Fruit fly (Drosophila melanogaster) whole organism, embryonic: ENCODE data around the gene MtnB.

Experiments
- Atf6 ChIP-seq: fragments of 200-800 bp; sonication (Bioruptor generic); IDR thresholded peaks from 2 replicates; pipeline ENCODE4 v1.3.6; 2022; ENCODE audit warnings: missing biosample characterization, missing genetic modification characterization
- CG12299 ChIP-seq: fragments of 200-800 bp; sonication (Bioruptor generic); optimal IDR thresholded peaks from 2 replicates; lab custom pipeline; 2018; ENCODE audit warnings: missing biosample characterization, mild to moderate bottlenecking, missing genetic modification characterization
- CG14710 ChIP-seq: fragments of 200-800 bp; sonication (Bioruptor generic); optimal IDR thresholded peaks from 3 replicates; lab custom pipeline; 2019; ENCODE audit warnings: missing biosample characterization, mild to moderate bottlenecking, missing genetic modification characterization, moderate library complexity
- CG14965 ChIP-seq: fragments of 200-800 bp; sonication (Bioruptor generic); optimal IDR thresholded peaks from 2 replicates; lab custom pipeline; 2016; ENCODE audit warnings: missing biosample characterization, missing genetic modification characterization, borderline replicate concordance
- CG1602 ChIP-seq: fragments of 200-800 bp; sonication (Bioruptor generic); optimal IDR thresholded peaks from 3 replicates; lab custom pipeline; 2016; ENCODE audit warnings: missing biosample characterization, missing genetic modification characterization
- CG16813 ChIP-seq: fragments of 200-800 bp; sonication (Bioruptor generic); IDR thresholded peaks from 3 replicates; pipeline ENCODE4 v1.3.6; 2022; ENCODE audit warnings: missing biosample characterization, missing genetic modification characterization; ENCODE audit not compliant: partially characterized antibody
- CG17361 ChIP-seq: fragments of 200-800 bp; sonication (Bioruptor generic); IDR thresholded peaks from 3 replicates; pipeline ENCODE4 v1.3.6; 2022; ENCODE audit warnings: missing biosample characterization, missing genetic modification characterization
- CG18476 ChIP-seq: fragments of 200-800 bp; sonication (Bioruptor generic); optimal IDR thresholded peaks from 2 replicates; lab custom pipeline; 2016; ENCODE audit warnings: missing biosample characterization, mild to moderate bottlenecking, missing genetic modification characterization
- CG30403 ChIP-seq: fragments of 200-800 bp; sonication (Bioruptor generic); optimal IDR thresholded peaks from 3 replicates; lab custom pipeline; 2016; ENCODE audit warnings: missing biosample characterization, missing genetic modification characterization
- CG31365 ChIP-seq: fragments of 200-800 bp; sonication (Bioruptor generic); optimal IDR thresholded peaks from 2 replicates; lab custom pipeline; 2018; ENCODE audit warnings: missing biosample characterization, mild to moderate bottlenecking, missing genetic modification characterization
- CG34224 ChIP-seq: fragments of 200-800 bp; sonication (Bioruptor generic); IDR thresholded peaks from 3 replicates; pipeline ENCODE4 v1.3.6; 2022; ENCODE audit warnings: missing biosample characterization, missing genetic modification characterization; ENCODE audit not compliant: partially characterized antibody
- CG34422 ChIP-seq: fragments of 200-800 bp; sonication (Bioruptor generic); IDR thresholded peaks from 3 replicates; pipeline ENCODE4 v1.3.6; 2022; ENCODE audit warnings: missing biosample characterization, missing genetic modification characterization
- CG4328 ChIP-seq: fragments of 200-800 bp; sonication (Bioruptor generic); optimal IDR thresholded peaks from 3 replicates; lab custom pipeline; 2017; ENCODE audit warnings: missing biosample characterization, missing genetic modification reagents, missing genetic modification characterization
- CG6765 ChIP-seq: fragments of 200-800 bp; sonication (Bioruptor generic); optimal IDR thresholded peaks from 3 replicates; lab custom pipeline; 2017; ENCODE audit warnings: missing biosample characterization, mild to moderate bottlenecking, missing genetic modification characterization
- Dad ChIP-seq: fragments of 200-800 bp; sonication (Bioruptor generic); optimal IDR thresholded peaks from 3 replicates; lab custom pipeline; 2016; ENCODE audit warnings: missing biosample characterization, missing genetic modification characterization
- Dll ChIP-seq: fragments of 200-800 bp; sonication (Bioruptor generic); IDR thresholded peaks from 4 replicates; pipeline ENCODE4 v1.3.6; 2022; ENCODE audit warnings: missing biosample characterization, missing genetic modification characterization; ENCODE audit not compliant: partially characterized antibody
- Gsc ChIP-seq: fragments of 200-800 bp; sonication (Bioruptor generic); IDR thresholded peaks from 2 replicates; pipeline ENCODE4 v1.3.6; 2022; ENCODE audit warnings: missing biosample characterization, missing genetic modification characterization
- Hey ChIP-seq: fragments of 200-800 bp; sonication (Bioruptor generic); optimal IDR thresholded peaks from 3 replicates; lab custom pipeline; 2018; ENCODE audit warnings: missing biosample characterization, mild to moderate bottlenecking, missing genetic modification characterization
- Hmr ChIP-seq: fragments of 200-800 bp; sonication (Bioruptor generic); optimal IDR thresholded peaks from 3 replicates; lab custom pipeline; 2017; ENCODE audit warnings: mild to moderate bottlenecking, missing biosample characterization, missing genetic modification reagents, missing genetic modification characterization
- Jarid2 ChIP-seq: fragments of 200-800 bp; sonication (Bioruptor generic); optimal IDR thresholded peaks from 3 replicates; lab custom pipeline; 2017; ENCODE audit warnings: mild to moderate bottlenecking, missing biosample characterization, missing genetic modification reagents, missing genetic modification characterization
- Lim3 ChIP-seq: fragments of 200-800 bp; sonication (Bioruptor generic); IDR thresholded peaks from 2 replicates; pipeline ENCODE4 v1.3.6; 2022; ENCODE audit warnings: missing biosample characterization, missing genetic modification characterization
- Neu2 ChIP-seq: fragments of 200-800 bp; sonication (Bioruptor generic); optimal IDR thresholded peaks from 3 replicates; lab custom pipeline; 2016; ENCODE audit warnings: missing biosample characterization, missing genetic modification characterization, borderline replicate concordance
- Sox102F ChIP-seq: fragments of 200-800 bp; sonication (Bioruptor generic); optimal IDR thresholded peaks from 2 replicates; lab custom pipeline; 2018; ENCODE audit warnings: missing biosample characterization, mild to moderate bottlenecking, missing genetic modification characterization, moderate library complexity
- Spps ChIP-seq: fragments of 200-800 bp; sonication (Bioruptor generic); optimal IDR thresholded peaks from 2 replicates; lab custom pipeline; 2018; ENCODE audit warnings: missing biosample characterization, mild to moderate bottlenecking, missing genetic modification characterization
- YL-1 ChIP-seq: fragments of 200-800 bp; sonication (Bioruptor generic); optimal IDR thresholded peaks from 3 replicates; lab custom pipeline; 2017; ENCODE audit warnings: missing biosample characterization, mild to moderate bottlenecking, missing genetic modification characterization
- ap ChIP-seq: fragments of 200-800 bp; sonication (Bioruptor generic); IDR thresholded peaks from 2 replicates; pipeline ENCODE4 v1.3.6; 2022; ENCODE audit warnings: missing biosample characterization, missing genetic modification characterization
- bbx ChIP-seq: fragments of 200-800 bp; sonication (Bioruptor generic); IDR thresholded peaks from 2 replicates; pipeline ENCODE4 v1.3.6; 2022; ENCODE audit warnings: missing biosample characterization, missing genetic modification characterization; ENCODE audit not compliant: partially characterized antibody
- ci ChIP-seq: fragments of 200-800 bp; sonication (Bioruptor generic); IDR thresholded peaks from 3 replicates; pipeline ENCODE4 v1.3.6; 2022; ENCODE audit warnings: missing biosample characterization, missing genetic modification characterization
- dimm ChIP-seq: fragments of 200-800 bp; sonication (Bioruptor generic); IDR thresholded peaks from 2 replicates; pipeline ENCODE4 v1.3.6; 2022; ENCODE audit warnings: missing biosample characterization, missing genetic modification characterization
- eve ChIP-seq, 2 experiments: fragments of >200 bp; optimal IDR thresholded peaks; 2 replicates each; lab custom pipeline; 2017; ENCODE audit warnings: missing biosample characterization in 2 of 2, missing genetic modification characterization in 2 of 2
- gsb-n ChIP-seq: fragments of 200-800 bp; sonication (Bioruptor generic); optimal IDR thresholded peaks from 3 replicates; lab custom pipeline; 2018; ENCODE audit warnings: missing biosample characterization, mild to moderate bottlenecking, missing genetic modification characterization
- hb ChIP-seq: fragments of 200-800 bp; sonication (Bioruptor generic); IDR thresholded peaks from 3 replicates; pipeline ENCODE4 v1.3.6; 2022; ENCODE audit warnings: missing biosample characterization, missing genetic modification characterization; ENCODE audit not compliant: partially characterized antibody
- insv ChIP-seq, 2 experiments: fragments of 200-800 bp; sonication (Bioruptor generic); optimal IDR thresholded peaks; 3 replicates each; lab custom pipeline; 2016 to 2018; ENCODE audit warnings: missing biosample characterization in 2 of 2, missing genetic modification characterization in 2 of 2
- kah ChIP-seq: fragments of 200-800 bp; sonication (Bioruptor generic); optimal IDR thresholded peaks from 2 replicates; lab custom pipeline; 2018; ENCODE audit warnings: missing biosample characterization, mild to moderate bottlenecking, missing genetic modification characterization
- kay ChIP-seq: fragments of 200-800 bp; sonication (Bioruptor generic); optimal IDR thresholded peaks from 2 replicates; lab custom pipeline; 2016; ENCODE audit warnings: missing biosample characterization, missing genetic modification characterization
- ken ChIP-seq: fragments of 200-800 bp; sonication (Bioruptor generic); IDR thresholded peaks from 3 replicates; pipeline ENCODE4 v1.3.6; 2022; ENCODE audit warnings: missing biosample characterization, missing genetic modification characterization
- klu ChIP-seq: fragments of 200-800 bp; sonication (Bioruptor generic); IDR thresholded peaks from 2 replicates; pipeline ENCODE4 v1.3.6; 2022; ENCODE audit warnings: missing biosample characterization, missing genetic modification characterization
- nerfin-2 ChIP-seq: fragments of 200-800 bp; sonication (Bioruptor generic); IDR thresholded peaks from 2 replicates; pipeline ENCODE4 v1.3.6; 2022; ENCODE audit warnings: missing biosample characterization, missing genetic modification characterization; ENCODE audit not compliant: partially characterized antibody
- nmo ChIP-seq: fragments of 200-800 bp; sonication (Bioruptor generic); optimal IDR thresholded peaks from 2 replicates; lab custom pipeline; 2018; ENCODE audit warnings: missing biosample characterization, mild to moderate bottlenecking, missing genetic modification characterization, moderate library complexity
- peb ChIP-seq: fragments of 200-800 bp; sonication (Bioruptor generic); IDR thresholded peaks from 2 replicates; pipeline ENCODE4 v1.3.6; 2022; ENCODE audit warnings: missing biosample characterization, missing genetic modification characterization
- salm ChIP-seq: fragments of 200-800 bp; sonication (Bioruptor generic); optimal IDR thresholded peaks from 2 replicates; lab custom pipeline; 2018; ENCODE audit warnings: missing biosample characterization, mild to moderate bottlenecking, missing genetic modification characterization
- sc ChIP-seq, 3 experiments: fragments of >200 bp in 2 of 3; fragments of 200-800 bp in 1 of 3; sonication (Bioruptor generic) in 1 of 3; optimal IDR thresholded peaks; 2 replicates in 2 of 3; 3 replicates in 1 of 3; lab custom pipeline; 2017; ENCODE audit warnings: mild to moderate bottlenecking in 1 of 3, missing biosample characterization in 1 of 3, missing genetic modification characterization in 1 of 3, missing genetic modification reagents in 1 of 3
- tgo ChIP-seq: fragments of 200-800 bp; sonication (Bioruptor generic); IDR thresholded peaks from 3 replicates; pipeline ENCODE4 v1.3.6; 2022; ENCODE audit warnings: missing biosample characterization, missing genetic modification characterization
- tna ChIP-seq: fragments of 200-800 bp; sonication (Bioruptor generic); IDR thresholded peaks from 2 replicates; pipeline ENCODE4 v1.3.6; 2022; ENCODE audit warnings: missing biosample characterization, missing genetic modification characterization; ENCODE audit not compliant: partially characterized antibody
- vnd ChIP-seq: fragments of 200-800 bp; sonication (Bioruptor generic); IDR thresholded peaks from 3 replicates; pipeline ENCODE4 v1.3.6; 2022; ENCODE audit warnings: missing biosample characterization, missing genetic modification characterization; ENCODE audit not compliant: partially characterized antibody
- wek ChIP-seq: fragments of 200-800 bp; sonication (Bioruptor generic); optimal IDR thresholded peaks from 3 replicates; lab custom pipeline; 2018; ENCODE audit warnings: missing biosample characterization, mild to moderate bottlenecking, missing genetic modification characterization, moderate library complexity
- zfh1 ChIP-seq: fragments of 200-800 bp; sonication (Bioruptor generic); IDR thresholded peaks from 3 replicates; pipeline ENCODE4 v1.3.6; 2022; ENCODE audit warnings: missing biosample characterization, missing genetic modification characterization

The MtnB gene

DNA sequence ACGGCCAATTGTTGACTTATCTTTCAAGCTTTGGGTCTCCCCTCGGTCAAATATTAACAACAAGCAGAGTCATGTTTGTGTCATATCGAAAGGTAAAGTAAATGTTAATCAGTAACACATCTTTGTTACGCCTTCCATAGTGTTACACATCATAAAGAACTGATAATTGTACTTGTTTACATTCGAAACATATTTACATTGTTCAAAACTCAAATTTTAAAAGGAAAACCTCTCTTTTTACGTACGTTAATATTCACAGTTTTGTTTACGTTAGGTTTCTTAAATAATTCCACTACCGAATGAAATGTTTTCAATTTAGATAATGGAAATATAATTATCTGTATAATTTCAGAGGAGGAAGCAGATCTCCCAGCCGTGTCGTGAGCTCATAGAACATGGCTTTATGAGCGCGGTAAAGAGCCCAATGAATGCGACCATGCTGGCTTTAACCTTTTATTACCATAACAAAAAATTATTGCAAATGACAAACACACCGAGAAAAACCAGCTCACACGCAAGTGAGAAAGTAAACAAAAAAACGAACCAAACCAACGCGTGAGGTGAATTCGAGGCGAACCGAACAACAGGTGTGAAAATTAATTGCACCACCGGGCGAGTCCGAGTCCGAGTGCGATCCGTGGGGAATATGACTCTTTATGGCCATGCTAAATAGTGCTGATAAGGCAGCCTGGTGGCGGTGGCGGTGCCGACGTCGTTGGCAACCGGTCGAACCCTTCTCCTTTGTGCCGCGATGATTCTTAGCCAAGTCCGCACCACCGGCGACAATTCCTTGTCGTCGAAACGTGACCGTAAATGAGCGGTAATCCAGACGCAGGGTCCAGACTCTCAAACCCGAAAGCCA, 39.0 kb upstream of the MtnB start (continued):
- TF ChIP-seq salm (tag; lab: Kevin White, UChicago): peak; percentile 4
- peak; percentile 20 for TF ChIP-seq kay (GFP tag; lab: Kevin White, UChicago)
- no peak; the same call in 2 of the 3 replicates for TF ChIP-seq tgo (GFP tag; lab: Robert Waterston, UW)
- TF ChIP-seq CG17361 (GFP tag; lab: Robert Waterston, UW): peak; percentile 42; the same call in 2 of the 3 replicates
- TF ChIP-seq CG1602 (GFP tag; lab: Kevin White, UChicago): peak; percentile 42
- TF ChIP-seq CG34422 (GFP tag; lab: Robert Waterston, UW): 0 out of 3 replicates have a peak, but pooled peaks have one; percentile 24
- peak; percentile 60; the same call in 2 of the 3 replicates for TF ChIP-seq zfh1 (GFP tag; lab: Robert Waterston, UW)
- TF ChIP-seq CG18476: peak; percentile 22
- peak; percentile 19 for TF ChIP-seq YL-1 (GFP tag; lab: Kevin White, UChicago)
- TF ChIP-seq CG4328 (GFP tag; lab: Kevin White, UChicago): peak; percentile 36
- TF ChIP-seq CG31365 (tag; lab: Kevin White, UChicago): no peak
- no peak for TF ChIP-seq nerfin-2 (GFP tag; lab: Robert Waterston, UW)
- peak; percentile 56 for TF ChIP-seq kah
- no peak for TF ChIP-seq Dad (GFP tag; lab: Kevin White, UChicago)
- peak; percentile 11 for TF ChIP-seq CG14965 (GFP tag; lab: Kevin White, UChicago)
- TF ChIP-seq Sox102F (GFP tag; lab: Kevin White, UChicago): peak; percentile 33
- TF ChIP-seq gsb-n (tag; lab: Kevin White, UChicago): peak; percentile 68
- TF ChIP-seq nmo (GFP tag; lab: Kevin White, UChicago): no peak
- 0 out of 3 replicates have a peak, but pooled peaks have one; percentile 43 for TF ChIP-seq ci (GFP tag; lab: Robert Waterston, UW)
- peak in 1 of 2 experiments; percentile 75 for TF ChIP-seq eve (GFP tag; optimal IDR thresholded peaks at IDR 0.05; lab: Kevin White, UChicago)
- no peak for TF ChIP-seq hb (GFP tag; lab: Robert Waterston, UW)
- TF ChIP-seq dimm (GFP tag; lab: Robert Waterston, UW): 0 out of 2 replicates have a peak, but pooled peaks have one; percentile 27
- TF ChIP-seq wek (GFP tag; lab: Kevin White, UChicago): peak; percentile 60
- no peak for TF ChIP-seq tna (GFP tag; lab: Robert Waterston, UW)
- TF ChIP-seq Spps: peak; percentile 20
- no peak for TF ChIP-seq Gsc (GFP tag; lab: Robert Waterston, UW)
- TF ChIP-seq Hey (tag; lab: Kevin White, UChicago): no peak
- no peak for TF ChIP-seq ken (GFP tag; lab: Robert Waterston, UW)
- no peak for TF ChIP-seq Neu2 (GFP tag; lab: Kevin White, UChicago)
- peak; percentile 63 for TF ChIP-seq CG14710 (tag; lab: Kevin White, UChicago)
- no peak for TF ChIP-seq Jarid2 (GFP tag; lab: Kevin White, UChicago)
- TF ChIP-seq CG16813 (GFP tag; lab: Robert Waterston, UW): no peak
- TF ChIP-seq klu (GFP tag; lab: Robert Waterston, UW): no peak
- TF ChIP-seq bbx: no peak
- TF ChIP-seq sc (optimal IDR thresholded peaks at IDR 0.05; lab: Kevin White, UChicago): no peak
- peak; percentile 14 for TF ChIP-seq sc (GFP tag; optimal IDR thresholded peaks at IDR 0.05; lab: Kevin White, UChicago)
- TF ChIP-seq CG6765 (GFP tag; lab: Kevin White, UChicago): no peak
- no peak for TF ChIP-seq peb
- TF ChIP-seq CG12299 (tag; lab: Kevin White, UChicago): peak; percentile 39
- TF ChIP-seq Dll: 0 out of 4 replicates have a peak, but pooled peaks have one; percentile 11
- TF ChIP-seq ap (GFP tag; lab: Robert Waterston, UW): no peak; the same call in 1 of the 2 replicates
- no peak for TF ChIP-seq CG34224 (GFP tag; lab: Robert Waterston, UW)
- TF ChIP-seq Atf6 (GFP tag; lab: Robert Waterston, UW): peak; percentile 59
- TF ChIP-seq Hmr (GFP tag; lab: Kevin White, UChicago): peak; percentile 54
- TF ChIP-seq CG30403: no peak
- TF ChIP-seq Lim3 (GFP tag; lab: Robert Waterston, UW): no peak
- peak in 1 of 2 experiments; percentile 32 for TF ChIP-seq insv (GFP tag; optimal IDR thresholded peaks at IDR 0.05; lab: Kevin White, UChicago)
- no peak for TF ChIP-seq vnd (GFP tag; lab: Robert Waterston, UW)
